Fruit fly (Drosophila melanogaster) whole organism, adult: ENCODE measurements around the gene Ada.

Source experiments
- CG11617 ChIP-seq: fragments of 200-800 bp; sonication (Bioruptor generic); optimal IDR thresholded peaks from 2 replicates; lab custom pipeline; 2017; ENCODE audit warnings: mild to moderate bottlenecking, missing biosample characterization, missing genetic modification reagents, missing genetic modification characterization
- CG12768 ChIP-seq: fragments of 200-800 bp; sonication (Bioruptor generic); optimal IDR thresholded peaks from 2 replicates; lab custom pipeline; 2017; ENCODE audit warnings: missing biosample characterization, missing genetic modification characterization, mild to moderate bottlenecking, moderate library complexity, missing genetic modification reagents
- CG1620 ChIP-seq: fragments of 200-800 bp; sonication (Bioruptor generic); optimal IDR thresholded peaks from 2 replicates; lab custom pipeline; 2016; ENCODE audit warnings: missing biosample characterization, missing genetic modification characterization
- CG33017 ChIP-seq: fragments of 200-800 bp; sonication (Bioruptor generic); optimal IDR thresholded peaks from 2 replicates; lab custom pipeline; 2018; ENCODE audit warnings: missing biosample characterization, mild to moderate bottlenecking, missing genetic modification characterization, moderate library complexity
- CG7045 ChIP-seq: fragments of 200-800 bp; sonication (Bioruptor generic); optimal IDR thresholded peaks from 2 replicates; lab custom pipeline; 2017; ENCODE audit warnings: missing biosample characterization, mild to moderate bottlenecking, missing genetic modification characterization
- Mnt ChIP-seq: fragments of 200-800 bp; sonication (Bioruptor generic); optimal IDR thresholded peaks from 2 replicates; lab custom pipeline; 2016; ENCODE audit warnings: missing biosample characterization, mild to moderate bottlenecking, missing genetic modification characterization
- cic ChIP-seq: fragments of 200-800 bp; sonication (Bioruptor generic); optimal IDR thresholded peaks from 2 replicates; lab custom pipeline; 2017; ENCODE audit warnings: missing biosample characterization, mild to moderate bottlenecking, missing genetic modification characterization, moderate library complexity
- cnc ChIP-seq, 2 experiments: fragments of >200 bp; optimal IDR thresholded peaks; 2 replicates each; lab custom pipeline; 2017
- kay ChIP-seq: fragments of 200-800 bp; sonication (Bioruptor generic); peaks from one replicate; lab custom pipeline; 2016; ENCODE audit warnings: missing biosample characterization, missing genetic modification characterization, borderline replicate concordance
- ovo ChIP-seq: fragments of 200-800 bp; sonication (Bioruptor generic); optimal IDR thresholded peaks from 2 replicates; lab custom pipeline; 2016; ENCODE audit warnings: missing biosample characterization, missing genetic modification characterization
- tj ChIP-seq: fragments of 200-800 bp; sonication (Bioruptor generic); optimal IDR thresholded peaks from 3 replicates; lab custom pipeline; 2017; ENCODE audit warnings: missing biosample characterization, mild to moderate bottlenecking, missing genetic modification characterization, moderate library complexity
- toe ChIP-seq: fragments of 200-800 bp; sonication (Bioruptor generic); optimal IDR thresholded peaks from 2 replicates; lab custom pipeline; 2016; ENCODE audit warnings: missing biosample characterization, missing genetic modification characterization

DNA sequence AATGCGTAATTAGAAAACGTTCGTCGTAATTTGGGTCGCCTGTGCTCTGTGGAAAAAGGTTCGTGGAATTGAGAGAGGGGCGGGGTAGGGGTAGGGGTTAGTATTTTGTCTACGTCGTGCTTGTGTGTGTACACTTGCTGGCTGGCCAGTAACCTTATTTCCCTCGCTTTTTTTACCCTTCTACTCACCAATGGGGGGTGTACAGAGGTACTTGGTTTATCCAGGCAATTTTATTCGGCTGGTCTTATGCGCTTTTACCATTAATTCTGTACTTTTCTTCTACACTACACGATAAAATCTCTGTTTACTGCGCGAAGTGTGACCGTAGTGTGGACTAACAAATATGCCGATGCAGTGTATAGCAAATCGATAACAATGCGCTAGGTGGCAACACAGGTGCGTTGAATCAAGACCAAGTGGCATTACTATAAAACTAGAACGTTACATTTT, 45.3 kb upstream of the Ada start, which contains the start of gene tgo:
- TF ChIP-seq kay (GFP tag; lab: Kevin White, UChicago), result no peak
- TF ChIP-seq cnc (optimal IDR thresholded peaks at IDR 0.05; lab: Kevin White, UChicago), result no peak
- peak; percentile 69 for TF ChIP-seq tj (GFP tag; lab: Kevin White, UChicago)
- no peak for TF ChIP-seq toe
- peak; percentile 17 for TF ChIP-seq CG11617 (GFP tag; lab: Kevin White, UChicago)
- TF ChIP-seq Mnt (GFP tag; lab: Kevin White, UChicago), result peak; percentile 53
- TF ChIP-seq CG1620 (GFP tag; lab: Kevin White, UChicago), result no peak
- TF ChIP-seq CG7045, result no peak
- TF ChIP-seq cic (GFP tag; lab: Kevin White, UChicago), result peak; percentile 44
- no peak for TF ChIP-seq CG12768 (GFP tag; lab: Kevin White, UChicago)
- TF ChIP-seq ovo (GFP tag; lab: Kevin White, UChicago), result no peak
- no peak for TF ChIP-seq CG33017 (tag; lab: Kevin White, UChicago)
